Worm (Caenorhabditis elegans): ENCODE results near the gene T19E7.6.

Gene T19E7.6

DNA sequence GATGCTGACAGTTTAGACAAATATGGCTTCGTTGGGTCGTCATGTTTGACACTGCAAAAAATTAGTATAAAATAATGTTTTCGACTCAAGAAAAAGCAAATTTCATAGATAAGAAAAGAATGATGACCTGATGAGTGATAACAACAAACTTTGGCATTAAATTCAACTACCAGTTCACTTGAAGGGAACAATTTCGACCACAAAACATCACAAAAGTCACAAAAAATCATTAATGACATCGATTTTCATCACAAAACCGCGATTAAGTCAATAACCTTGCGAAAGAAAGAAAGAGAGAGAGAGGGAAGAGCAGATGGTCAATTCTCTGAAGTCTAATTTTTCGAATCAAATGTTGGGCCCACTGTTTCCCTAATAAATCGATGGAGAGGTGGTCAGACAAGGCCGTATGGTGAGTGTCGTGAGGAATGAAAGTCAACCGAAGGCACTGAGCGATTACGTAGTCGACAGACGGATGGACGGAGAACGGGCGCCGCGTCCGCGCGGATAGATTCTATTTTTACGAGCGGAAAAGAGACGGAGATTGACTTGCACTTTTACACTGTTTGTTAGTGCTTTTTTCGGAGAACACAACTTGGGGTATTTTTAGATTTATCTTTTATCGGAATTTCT, 4.8 kb downstream of the T19E7.6 start, which contains the start of gene bec-1:
Gene bec-1, minus strand, starts transcription at position 51 of the 630 bp plus-strand sequence.
- TF ChIP-seq ref-1 (GFP tag; conservative IDR thresholded peaks at IDR 0.05), result no peak
- TF ChIP-seq klf-2 (GFP tag; conservative IDR thresholded peaks at IDR 0.05), result no peak
- no peak for TF ChIP-seq flt-1 (GFP tag; IDR thresholded peaks at IDR 0.05)
- no peak for TF ChIP-seq ztf-23 (GFP tag; IDR thresholded peaks at IDR 0.05)
- TF ChIP-seq T22C8.4 (GFP tag; IDR thresholded peaks at IDR 0.05), result no peak
- no peak for TF ChIP-seq tab-1 (GFP tag; IDR thresholded peaks at IDR 0.05)
- TF ChIP-seq cog-1 (tag; optimal IDR thresholded peaks at IDR 0.05), result no peak
- TF ChIP-seq ztf-29 (GFP tag; IDR thresholded peaks at IDR 0.05), result no peak
- no peak for TF ChIP-seq med-1 (GFP tag; optimal IDR thresholded peaks at IDR 0.05; ENCODE audit: insufficient read depth)

DNA sequence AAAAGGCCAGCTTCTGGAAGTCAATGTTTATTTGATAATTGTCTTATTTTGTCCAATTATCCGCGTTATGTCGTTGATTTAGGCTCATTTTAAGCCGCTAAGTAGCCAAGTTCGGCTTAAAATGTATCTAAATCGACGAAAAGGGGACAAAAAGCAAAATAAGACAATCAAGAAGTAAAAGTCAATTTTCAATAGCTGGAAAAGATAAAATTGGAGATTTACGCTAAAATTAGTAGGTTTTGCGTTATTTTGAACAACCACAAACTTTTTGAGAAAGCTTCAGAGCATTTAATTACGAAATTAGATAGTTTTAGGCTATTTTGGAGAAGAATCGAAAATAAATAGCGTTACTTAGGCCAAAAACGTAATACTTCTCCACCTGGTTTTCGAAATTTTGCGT, 6.4 kb downstream of the T19E7.6 start:
- TF ChIP-seq klf-2 (GFP tag; conservative IDR thresholded peaks at IDR 0.05) (no peak), T22C8.4 (GFP tag; IDR thresholded peaks at IDR 0.05) (no peak), ztf-29 (GFP tag; IDR thresholded peaks at IDR 0.05) (no peak), flt-1 (GFP tag; IDR thresholded peaks at IDR 0.05) (no peak), med-1 (GFP tag; optimal IDR thresholded peaks at IDR 0.05; ENCODE audit: insufficient read depth) (no peak), ztf-23 (GFP tag; IDR thresholded peaks at IDR 0.05) (no peak)

DNA sequence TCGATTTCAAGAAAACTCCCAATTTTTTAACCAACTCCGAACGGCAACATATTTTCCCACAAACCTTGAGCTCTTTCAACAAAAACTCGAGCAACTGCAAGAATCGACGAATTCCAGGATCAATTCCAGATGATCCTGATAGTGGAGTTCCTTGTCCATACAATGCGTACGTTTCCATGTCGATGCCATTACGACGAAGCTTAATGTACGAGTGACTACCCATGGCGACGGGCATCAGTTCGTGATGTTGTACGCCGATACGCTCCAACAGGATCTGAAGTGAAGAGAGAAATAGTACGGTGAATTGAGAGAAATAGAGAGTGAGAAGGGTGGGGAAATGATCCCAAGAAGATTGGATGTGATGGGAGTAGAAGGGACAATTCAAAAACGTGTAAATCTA, 7.2 kb downstream of the T19E7.6 start:
- TF ChIP-seq cog-1 (tag; optimal IDR thresholded peaks at IDR 0.05) (no peak), ref-1 (GFP tag; conservative IDR thresholded peaks at IDR 0.05) (no peak), ztf-23 (GFP tag; IDR thresholded peaks at IDR 0.05) (no peak)

DNA sequence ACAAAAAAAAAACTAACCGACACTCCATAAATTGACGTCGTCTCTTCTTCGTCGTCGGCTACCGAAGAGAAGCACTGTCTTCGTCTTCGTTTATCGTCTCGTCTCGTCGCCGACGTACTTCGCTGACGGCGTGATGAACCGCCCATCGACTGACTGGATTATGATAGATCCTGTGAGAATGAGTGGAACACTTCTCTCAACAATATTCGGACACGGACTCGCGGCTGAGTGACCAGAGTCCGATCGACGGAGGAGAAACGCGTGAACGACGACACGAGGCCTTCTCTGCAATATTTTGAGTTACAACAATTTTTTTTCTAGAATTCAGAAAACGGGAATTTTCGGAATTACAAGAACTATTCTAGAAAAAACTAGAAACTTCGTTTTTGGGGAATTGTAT, 9.1 kb downstream of the T19E7.6 start, which contains the start of gene skn-1:
Gene skn-1, minus strand, starts transcription at position 146 of the 400 bp plus-strand sequence.
- TF ChIP-seq flt-1 (GFP tag; IDR thresholded peaks at IDR 0.05), result no peak
- TF ChIP-seq T22C8.4 (GFP tag; IDR thresholded peaks at IDR 0.05), result no peak
- TF ChIP-seq klf-2 (GFP tag; conservative IDR thresholded peaks at IDR 0.05), result no peak

DNA sequence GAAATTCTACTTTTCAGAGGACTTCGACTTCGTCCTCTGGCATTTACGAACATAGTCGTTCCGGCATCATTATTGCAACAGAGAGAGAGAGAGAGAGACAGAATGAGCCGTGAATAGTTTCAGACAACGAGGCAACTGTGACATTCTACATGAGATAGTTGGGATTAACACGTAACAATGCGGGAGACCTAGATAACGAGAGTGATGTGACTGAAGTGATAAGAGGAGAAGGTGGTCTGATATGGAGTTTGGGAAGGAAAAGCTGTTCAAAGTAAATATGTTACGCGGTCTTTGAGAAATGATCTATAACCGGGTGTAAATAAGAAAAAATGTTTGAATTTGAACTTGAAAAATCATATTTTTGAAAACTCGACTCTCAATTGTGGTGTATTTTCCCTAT, 9.8 kb downstream of the T19E7.6 start:
- TF ChIP-seq med-1 (GFP tag; optimal IDR thresholded peaks at IDR 0.05; ENCODE audit: insufficient read depth) (no peak), flt-1 (GFP tag; IDR thresholded peaks at IDR 0.05) (no peak), ztf-23 (GFP tag; IDR thresholded peaks at IDR 0.05) (no peak), klf-2 (GFP tag; conservative IDR thresholded peaks at IDR 0.05) (no peak), ref-1 (GFP tag; conservative IDR thresholded peaks at IDR 0.05) (no peak), T22C8.4 (GFP tag; IDR thresholded peaks at IDR 0.05) (no peak), ztf-29 (GFP tag; IDR thresholded peaks at IDR 0.05) (no peak), tab-1 (GFP tag; IDR thresholded peaks at IDR 0.05) (no peak), cog-1 (tag; optimal IDR thresholded peaks at IDR 0.05) (no peak)

DNA sequence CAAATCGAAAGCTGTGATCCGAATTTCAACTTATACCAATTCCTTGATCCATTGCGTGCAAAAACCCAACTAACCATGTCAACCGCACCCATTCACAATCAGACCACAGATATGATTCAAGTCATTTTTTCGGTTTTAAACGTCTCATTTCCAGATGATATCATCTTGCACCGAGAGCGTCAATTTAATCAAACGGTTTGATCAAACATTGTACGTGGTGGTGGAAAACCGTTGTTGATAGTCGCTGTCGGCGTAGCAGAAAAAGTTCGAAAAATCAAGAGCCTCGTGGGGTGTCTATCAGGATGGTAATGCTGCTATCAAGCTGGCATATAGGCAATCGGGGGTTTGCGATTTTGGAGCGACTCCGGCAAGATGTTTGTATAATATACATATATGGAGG, 10.4 kb downstream of the T19E7.6 start:
- TF ChIP-seq ztf-23 (GFP tag; IDR thresholded peaks at IDR 0.05), result no peak
- TF ChIP-seq T22C8.4 (GFP tag; IDR thresholded peaks at IDR 0.05), result no peak
- TF ChIP-seq med-1 (GFP tag; optimal IDR thresholded peaks at IDR 0.05; ENCODE audit: insufficient read depth), result no peak

DNA sequence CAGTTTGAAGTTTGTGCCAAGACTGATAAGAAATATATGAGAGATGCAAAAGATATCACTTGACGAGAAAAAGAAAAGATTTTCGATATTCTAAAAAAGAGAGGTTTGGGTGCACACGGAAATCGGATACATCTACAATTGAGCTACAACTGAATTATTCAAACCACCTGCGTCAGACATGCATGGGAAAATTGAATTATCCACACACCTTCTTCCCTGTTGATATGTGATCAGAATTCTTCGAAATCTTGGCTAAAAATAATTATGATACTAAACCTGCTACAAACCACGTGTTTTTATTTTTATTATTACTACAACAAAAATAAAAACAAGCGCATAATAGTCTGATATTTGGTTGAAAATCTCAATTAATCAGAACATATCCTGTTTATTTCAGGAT, 11.1 kb downstream of the T19E7.6 start:
- TF ChIP-seq klf-2 (GFP tag; conservative IDR thresholded peaks at IDR 0.05) (no peak), ztf-23 (GFP tag; IDR thresholded peaks at IDR 0.05) (no peak), med-1 (GFP tag; optimal IDR thresholded peaks at IDR 0.05; ENCODE audit: insufficient read depth) (no peak), flt-1 (GFP tag; IDR thresholded peaks at IDR 0.05) (no peak), T22C8.4 (GFP tag; IDR thresholded peaks at IDR 0.05) (no peak), cog-1 (tag; optimal IDR thresholded peaks at IDR 0.05) (no peak), ref-1 (GFP tag; conservative IDR thresholded peaks at IDR 0.05) (no peak)

DNA sequence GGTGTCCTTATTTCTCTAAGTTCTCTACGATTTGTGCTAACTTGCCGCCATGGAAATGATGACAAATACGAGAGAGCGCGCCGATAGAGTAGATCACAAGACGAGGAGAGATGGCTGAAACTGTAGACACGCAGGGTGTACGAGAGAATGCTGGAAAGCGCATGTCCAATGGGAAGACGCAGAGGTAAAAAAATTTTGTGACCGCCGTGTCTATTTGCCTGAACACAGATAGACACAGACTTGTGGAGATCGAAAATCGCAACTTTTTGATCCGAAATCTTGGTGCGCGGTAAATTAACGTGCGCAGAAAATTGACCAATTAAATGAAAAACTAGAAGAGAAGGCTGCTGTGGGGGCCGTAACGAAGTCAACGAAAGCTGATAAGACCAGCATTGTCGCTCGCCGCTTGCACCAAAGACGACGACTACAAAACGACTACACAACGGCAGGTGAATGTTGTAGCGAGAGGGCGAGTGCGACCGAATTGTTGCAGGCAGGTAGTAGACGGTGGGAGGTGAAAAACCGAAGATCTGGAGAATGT, 12.1 kb downstream of the T19E7.6 start:
- TF ChIP-seq ztf-23 (GFP tag; IDR thresholded peaks at IDR 0.05) (no peak), tab-1 (GFP tag; IDR thresholded peaks at IDR 0.05) (no peak), med-1 (GFP tag; optimal IDR thresholded peaks at IDR 0.05; ENCODE audit: insufficient read depth) (no peak), T22C8.4 (GFP tag; IDR thresholded peaks at IDR 0.05) (no peak), klf-2 (GFP tag; conservative IDR thresholded peaks at IDR 0.05) (no peak), cog-1 (tag; optimal IDR thresholded peaks at IDR 0.05) (peak; percentile 26)

DNA sequence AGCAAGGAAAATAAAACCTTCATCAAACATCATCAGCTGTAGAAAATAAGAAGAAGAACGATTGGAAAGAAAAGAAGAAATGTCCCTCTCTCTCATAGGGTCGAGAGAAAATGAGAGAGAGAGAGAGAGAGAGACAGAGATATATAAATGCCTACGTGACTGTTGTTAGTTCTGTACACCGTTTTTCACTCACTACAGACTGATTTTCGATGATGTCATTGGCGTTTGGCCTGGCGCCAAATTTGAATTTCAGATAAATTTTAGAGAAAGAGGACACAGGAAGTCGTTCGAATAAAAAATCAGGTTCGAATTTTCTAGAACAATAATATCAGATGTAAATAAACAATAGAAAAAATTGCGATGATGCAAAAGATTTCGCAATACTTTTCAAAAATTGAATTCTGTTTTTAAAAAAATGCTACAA, 13.3 kb downstream of the T19E7.6 start:
- no peak for TF ChIP-seq cog-1 (tag; optimal IDR thresholded peaks at IDR 0.05)
- TF ChIP-seq ref-1 (GFP tag; conservative IDR thresholded peaks at IDR 0.05), result no peak
- TF ChIP-seq T22C8.4 (GFP tag; IDR thresholded peaks at IDR 0.05), result no peak
- TF ChIP-seq med-1 (GFP tag; optimal IDR thresholded peaks at IDR 0.05; ENCODE audit: insufficient read depth), result no peak
- TF ChIP-seq klf-2 (GFP tag; conservative IDR thresholded peaks at IDR 0.05), result no peak
- no peak for TF ChIP-seq flt-1 (GFP tag; IDR thresholded peaks at IDR 0.05)
- TF ChIP-seq ztf-29 (GFP tag; IDR thresholded peaks at IDR 0.05), result no peak
- no peak for TF ChIP-seq tab-1 (GFP tag; IDR thresholded peaks at IDR 0.05)
- no peak for TF ChIP-seq ztf-23 (GFP tag; IDR thresholded peaks at IDR 0.05)

DNA sequence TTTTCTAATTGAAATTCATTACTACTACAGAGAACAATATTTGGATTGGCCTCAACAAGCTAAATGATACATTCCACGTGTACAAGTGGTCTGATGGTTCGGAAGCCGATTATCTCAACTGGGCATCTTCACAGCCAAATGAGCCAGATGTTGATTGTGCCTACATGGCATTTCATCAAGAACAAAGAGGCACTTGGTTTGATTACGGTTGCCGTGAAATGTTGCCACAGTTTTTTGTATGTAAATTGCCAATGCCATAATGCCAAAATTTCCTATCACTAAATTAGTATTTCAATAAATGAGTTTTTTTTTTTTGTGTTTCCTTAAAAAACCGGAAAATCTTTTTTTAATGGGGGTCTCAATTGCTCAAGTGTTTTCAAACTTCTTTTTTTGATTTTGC, 14.6 kb downstream of the T19E7.6 start:
- no peak for TF ChIP-seq ztf-23 (GFP tag; IDR thresholded peaks at IDR 0.05)
- no peak for TF ChIP-seq ref-1 (GFP tag; conservative IDR thresholded peaks at IDR 0.05)
- no peak for TF ChIP-seq ztf-29 (GFP tag; IDR thresholded peaks at IDR 0.05)
- TF ChIP-seq klf-2 (GFP tag; conservative IDR thresholded peaks at IDR 0.05), result no peak
- no peak for TF ChIP-seq med-1 (GFP tag; optimal IDR thresholded peaks at IDR 0.05; ENCODE audit: insufficient read depth)
- TF ChIP-seq tab-1 (GFP tag; IDR thresholded peaks at IDR 0.05), result no peak
- no peak for TF ChIP-seq T22C8.4 (GFP tag; IDR thresholded peaks at IDR 0.05)
- no peak for TF ChIP-seq flt-1 (GFP tag; IDR thresholded peaks at IDR 0.05)
- no peak for TF ChIP-seq cog-1 (tag; optimal IDR thresholded peaks at IDR 0.05)
